Fruit fly (Drosophila melanogaster): Measurements from ENCODE around the gene kar.

The kar gene

dm6 chr3R:12662531-12662930, 26.6 kb downstream of the kar start, which contains the start of gene CG14395:
Gene CG14395, plus strand, starts transcription at chr3R:12662831.
- TF ChIP-seq row (GFP tag; IDR thresholded peaks at IDR 0.05) = no peak
- 0 out of 3 replicates have a peak, but pooled peaks have one; percentile 18 for TF ChIP-seq ken (GFP tag; IDR thresholded peaks at IDR 0.05)
- no peak for TF ChIP-seq CG17802 (tag; optimal IDR thresholded peaks at IDR 0.05)
- TF ChIP-seq lmd (GFP tag; IDR thresholded peaks at IDR 0.05) = peak; percentile 15; the same call in 1 of the 2 replicates
- TF ChIP-seq CG11093 (GFP tag; IDR thresholded peaks at IDR 0.05) = no peak
- TF ChIP-seq CG8478 (optimal IDR thresholded peaks at IDR 0.05) = no peak
- 0 out of 3 replicates have a peak, but pooled peaks have one; percentile 19 for TF ChIP-seq ci (GFP tag; IDR thresholded peaks at IDR 0.05)
- no peak for TF ChIP-seq en (GFP tag; optimal IDR thresholded peaks at IDR 0.05)
- TF ChIP-seq CG18262 (tag; optimal IDR thresholded peaks at IDR 0.05) = no peak
- TF ChIP-seq oc (tag; optimal IDR thresholded peaks at IDR 0.05) = peak; percentile 25
- no peak for TF ChIP-seq CG6175 (GFP tag; IDR thresholded peaks at IDR 0.05)
- TF ChIP-seq Blimp-1 (GFP tag; optimal IDR thresholded peaks at IDR 0.05) = peak; percentile 50
- no peak for TF ChIP-seq Hr39 (optimal IDR thresholded peaks at IDR 0.05)
- TF ChIP-seq vvl (GFP tag; IDR thresholded peaks at IDR 0.05) = 0 out of 2 replicates have a peak, but pooled peaks have one; percentile 27
- TF ChIP-seq Lim3 (GFP tag; IDR thresholded peaks at IDR 0.05) = no peak
- no peak for TF ChIP-seq lilli (GFP tag; optimal IDR thresholded peaks at IDR 0.05)
- 0 out of 2 replicates have a peak, but pooled peaks have one; percentile 14 for TF ChIP-seq CG11085 (GFP tag; IDR thresholded peaks at IDR 0.05)
- no peak for TF ChIP-seq sima (GFP tag; optimal IDR thresholded peaks at IDR 0.05)
- TF ChIP-seq Hr3 (GFP tag; optimal IDR thresholded peaks at IDR 0.05) = no peak
- TF ChIP-seq NFAT (GFP tag; IDR thresholded peaks at IDR 0.05) = no peak
- TF ChIP-seq CG7786 (GFP tag; optimal IDR thresholded peaks at IDR 0.05) = no peak
- TF ChIP-seq Oli (tag; optimal IDR thresholded peaks at IDR 0.05) = no peak
- no peak for TF ChIP-seq CG9797 (GFP tag; optimal IDR thresholded peaks at IDR 0.05)
- no peak for TF ChIP-seq fu2 (GFP tag; optimal IDR thresholded peaks at IDR 0.05)
- no peak for TF ChIP-seq Trl (optimal IDR thresholded peaks at IDR 0.05)
- no peak for TF ChIP-seq Trl (GFP tag; optimal IDR thresholded peaks at IDR 0.05)
- TF ChIP-seq Stat92E (GFP tag; optimal IDR thresholded peaks at IDR 0.05) = no peak
- peak; percentile 29; the same call in 1 of the 2 replicates for TF ChIP-seq Drgx (GFP tag; IDR thresholded peaks at IDR 0.05)
- peak; percentile 18; the same call in 1 of the 3 replicates for TF ChIP-seq CG3726 (GFP tag; IDR thresholded peaks at IDR 0.05)

dm6 chr3R:12656946-12657566, 32.1 kb downstream of the kar start:
- TF ChIP-seq Lpt (GFP tag; optimal IDR thresholded peaks at IDR 0.05) (no peak), CG17385 (GFP tag; optimal IDR thresholded peaks at IDR 0.05) (no peak), CG9932 (GFP tag; IDR thresholded peaks at IDR 0.05) (peak; percentile 71), CG14710 (tag; optimal IDR thresholded peaks at IDR 0.05) (no peak), BtbVII (GFP tag; optimal IDR thresholded peaks at IDR 0.05) (peak; percentile 43), CG17912 (GFP tag; optimal IDR thresholded peaks at IDR 0.05) (no peak), CG9817 (tag; optimal IDR thresholded peaks at IDR 0.05) (peak; percentile 24), nerfin-1 (tag; optimal IDR thresholded peaks at IDR 0.05) (no peak), Max (GFP tag; optimal IDR thresholded peaks at IDR 0.05) (no peak), CG6175 (GFP tag; IDR thresholded peaks at IDR 0.05) (no peak), CG12155 (GFP tag; optimal IDR thresholded peaks at IDR 0.05) (no peak), crp (GFP tag; optimal IDR thresholded peaks at IDR 0.05) (no peak), Fer2 (tag; optimal IDR thresholded peaks at IDR 0.05) (no peak), MBD-R2 (GFP tag; IDR thresholded peaks at IDR 0.05) (0 out of 2 replicates have a peak, but pooled peaks have one; percentile 7), dmrt11E (tag; optimal IDR thresholded peaks at IDR 0.05) (no peak), CG32772 (GFP tag; IDR thresholded peaks at IDR 0.05) (no peak), fd64A (GFP tag; optimal IDR thresholded peaks at IDR 0.05) (no peak), CG15514 (GFP tag; optimal IDR thresholded peaks at IDR 0.05) (peak; percentile 51), CG43689 (GFP tag; IDR thresholded peaks at IDR 0.05) (no peak), Ada2b (GFP tag; IDR thresholded peaks at IDR 0.05) (no peak), abd-A (tag; optimal IDR thresholded peaks at IDR 0.05) (peak; percentile 12), jigr1 (GFP tag; IDR thresholded peaks at IDR 0.05) (no peak), Ets65A (GFP tag) (no peak), CG13424 (tag; optimal IDR thresholded peaks at IDR 0.05) (peak; percentile 8)
